Worm (Caenorhabditis elegans) whole organism, L3 larva: ENCODE measurements around the gene Y73B6BL.47.

Source experiments
- ama-1 ChIP-seq: fragments of 150-350 bp; optimal IDR thresholded peaks from 2 replicates; lab custom pipeline; 2018
- fkh-10 ChIP-seq: sonication (generic microtip); optimal IDR thresholded peaks from 2 replicates; lab custom pipeline; 2017; ENCODE audit warnings: missing biosample characterization, missing genetic modification reagents, missing genetic modification characterization
- fkh-2 ChIP-seq: fragments of 150-350 bp; optimal IDR thresholded peaks from 2 replicates; lab custom pipeline; 2014; ENCODE audit warnings: missing biosample characterization, missing genetic modification reagents, missing genetic modification characterization
- fos-1 ChIP-seq: fragments of 150-350 bp; optimal IDR thresholded peaks from 2 replicates; lab custom pipeline; 2014; ENCODE audit warnings: missing biosample characterization, missing genetic modification characterization
- nhr-23 ChIP-seq: fragments of 150-350 bp; optimal IDR thresholded peaks from 2 replicates; lab custom pipeline; 2014; ENCODE audit warnings: missing biosample characterization, missing genetic modification reagents, missing genetic modification characterization
- nhr-237 ChIP-seq: fragments of 150-350 bp; optimal IDR thresholded peaks from 2 replicates; lab custom pipeline; 2014; ENCODE audit warnings: missing biosample characterization, missing genetic modification characterization
- nhr-25 ChIP-seq: sonication (generic microtip); optimal IDR thresholded peaks from 2 replicates; lab custom pipeline; 2017; ENCODE audit warnings: missing biosample characterization, missing genetic modification characterization
- sea-2 ChIP-seq: fragments of 150-350 bp; sonication (generic microtip); optimal IDR thresholded peaks from 4 replicates; lab custom pipeline; 2014; ENCODE audit warnings: missing biosample characterization, missing genetic modification reagents, missing genetic modification characterization
- skn-1 ChIP-seq: fragments of 150-350 bp; optimal IDR thresholded peaks from 2 replicates; lab custom pipeline; 2014; ENCODE audit warnings: missing biosample characterization, missing genetic modification characterization

ce11 chrIV:6337353-6337752 is 24.4 kb upstream of the Y73B6BL.47 start, which contains the start of gene ipla-6:
- TF ChIP-seq nhr-25 (no peak), nhr-237 (no peak), fkh-2 (tag; lab: Kevin White, UChicago) (no peak), sea-2 (no peak), fos-1 (no peak), ama-1 (lab: Kevin White, UChicago) (no peak), nhr-23 (no peak), fkh-10 (GFP tag; lab: Kevin White, UChicago) (no peak), skn-1 (no peak)
